Fruit fly (Drosophila melanogaster) whole organism, embryonic: ENCODE measurements around the gene CG7906.

Experiments
- Asciz ChIP-seq: fragments of 200-800 bp; sonication (Bioruptor generic); optimal IDR thresholded peaks from 2 replicates; lab custom pipeline; 2017; ENCODE audit warnings: missing biosample characterization, mild to moderate bottlenecking, missing genetic modification characterization, missing genetic modification reagents
- CG11398 ChIP-seq: fragments of 200-800 bp; sonication (Bioruptor generic); optimal IDR thresholded peaks from 2 replicates; lab custom pipeline; 2016; ENCODE audit warnings: missing biosample characterization, missing genetic modification characterization
- CG15011 ChIP-seq: fragments of 200-800 bp; sonication (Bioruptor generic); optimal IDR thresholded peaks from 3 replicates; lab custom pipeline; 2018; ENCODE audit warnings: missing biosample characterization, mild to moderate bottlenecking, missing genetic modification characterization
- CG17802 ChIP-seq: fragments of 200-800 bp; sonication (Bioruptor generic); optimal IDR thresholded peaks from 2 replicates; lab custom pipeline; 2018; ENCODE audit warnings: missing biosample characterization, mild to moderate bottlenecking, missing genetic modification characterization, moderate library complexity
- CG2120 ChIP-seq: fragments of 200-800 bp; sonication (Bioruptor generic); optimal IDR thresholded peaks from 3 replicates; lab custom pipeline; 2016; ENCODE audit warnings: missing biosample characterization, missing genetic modification characterization
- CG2889 ChIP-seq: fragments of 200-800 bp; sonication (Bioruptor generic); IDR thresholded peaks from 3 replicates; pipeline ENCODE4 v1.3.6; 2022; ENCODE audit warnings: missing biosample characterization, missing genetic modification characterization
- CG30403 ChIP-seq: fragments of 200-800 bp; sonication (Bioruptor generic); optimal IDR thresholded peaks from 3 replicates; lab custom pipeline; 2016; ENCODE audit warnings: missing biosample characterization, missing genetic modification characterization
- CG4360 ChIP-seq: fragments of 200-800 bp; sonication (Bioruptor generic); IDR thresholded peaks from 2 replicates; pipeline ENCODE4 v1.3.6; 2022; ENCODE audit warnings: missing biosample characterization, missing genetic modification characterization
- CG43689 ChIP-seq: fragments of 200-800 bp; sonication (Bioruptor generic); IDR thresholded peaks from 2 replicates; pipeline ENCODE4 v1.3.6; 2022; ENCODE audit warnings: missing biosample characterization, missing genetic modification characterization
- CG5180 ChIP-seq: fragments of 200-800 bp; sonication (Bioruptor generic); optimal IDR thresholded peaks from 3 replicates; lab custom pipeline; 2017; ENCODE audit warnings: missing biosample characterization, missing genetic modification characterization, mild to moderate bottlenecking, moderate library complexity, missing genetic modification reagents
- CG6272 ChIP-seq: fragments of 200-800 bp; sonication (Bioruptor generic); IDR thresholded peaks from 2 replicates; pipeline ENCODE4 v1.3.6; 2022; ENCODE audit warnings: missing biosample characterization, missing genetic modification characterization
- CG7357 ChIP-seq: fragments of 200-800 bp; sonication (Bioruptor generic); IDR thresholded peaks from 3 replicates; pipeline ENCODE4 v1.3.6; 2022; ENCODE audit warnings: missing biosample characterization, missing genetic modification characterization
- D19B ChIP-seq: fragments of 200-800 bp; sonication (Bioruptor generic); optimal IDR thresholded peaks from 2 replicates; lab custom pipeline; 2017; ENCODE audit warnings: missing biosample characterization, mild to moderate bottlenecking, missing genetic modification characterization
- Deaf1 ChIP-seq: fragments of 200-800 bp; optimal IDR thresholded peaks from 3 replicates; lab custom pipeline; 2019; ENCODE audit warnings: missing biosample characterization, mild to moderate bottlenecking, missing genetic modification characterization, moderate library complexity
- Gug ChIP-seq: fragments of 200-800 bp; sonication (Bioruptor generic); IDR thresholded peaks from 4 replicates; pipeline ENCODE4 v1.3.6; 2022; ENCODE audit warnings: missing biosample characterization, missing genetic modification characterization
- MBD-R2 ChIP-seq: fragments of 200-800 bp; sonication (Bioruptor generic); IDR thresholded peaks from 2 replicates; pipeline ENCODE4 v1.3.6; 2022; ENCODE audit warnings: missing biosample characterization, missing genetic modification characterization
- Meics ChIP-seq: fragments of 200-800 bp; sonication (Bioruptor generic); optimal IDR thresholded peaks from 2 replicates; lab custom pipeline; 2017; ENCODE audit warnings: missing biosample characterization, mild to moderate bottlenecking, missing genetic modification characterization
- Nf-YB ChIP-seq: fragments of 200-800 bp; sonication (Bioruptor generic); optimal IDR thresholded peaks from 3 replicates; lab custom pipeline; 2019; ENCODE audit warnings: missing biosample characterization, mild to moderate bottlenecking, missing genetic modification characterization, moderate library complexity
- Nf-YC ChIP-seq: fragments of 200-800 bp; optimal IDR thresholded peaks from 3 replicates; lab custom pipeline; 2019; ENCODE audit warnings: missing biosample characterization, mild to moderate bottlenecking, missing genetic modification characterization, moderate library complexity
- Ptx1 ChIP-seq: fragments of 200-800 bp; sonication (Bioruptor generic); IDR thresholded peaks from 2 replicates; pipeline ENCODE4 v1.3.6; 2022; ENCODE audit warnings: missing biosample characterization, missing genetic modification characterization
- Rx ChIP-seq: fragments of 200-800 bp; sonication (Bioruptor generic); IDR thresholded peaks from 2 replicates; pipeline ENCODE4 v1.3.6; 2022; ENCODE audit warnings: missing biosample characterization, missing genetic modification characterization
- Sox102F ChIP-seq: fragments of 200-800 bp; sonication (Bioruptor generic); optimal IDR thresholded peaks from 2 replicates; lab custom pipeline; 2018; ENCODE audit warnings: missing biosample characterization, mild to moderate bottlenecking, missing genetic modification characterization, moderate library complexity
- Trl ChIP-seq, 3 experiments: fragments of >200 bp in 2 of 3; fragments of 200-800 bp in 1 of 3; sonication (Bioruptor generic) in 1 of 3; optimal IDR thresholded peaks; 2 replicates in 1 of 3; 3 replicates in 2 of 3; lab custom pipeline; 2016 to 2017; ENCODE audit warnings: missing biosample characterization in 1 of 3, missing genetic modification characterization in 1 of 3
- abd-A ChIP-seq: fragments of 200-800 bp; sonication (Bioruptor generic); optimal IDR thresholded peaks from 3 replicates; lab custom pipeline; 2019; ENCODE audit warnings: missing biosample characterization, mild to moderate bottlenecking, missing genetic modification characterization, moderate library complexity
- cas ChIP-seq: fragments of 200-800 bp; sonication (Bioruptor generic); IDR thresholded peaks from 2 replicates; pipeline ENCODE4 v1.3.6; 2022; ENCODE audit warnings: missing biosample characterization, missing genetic modification characterization
- chinmo ChIP-seq: fragments of 200-800 bp; sonication (Bioruptor generic); IDR thresholded peaks from 4 replicates; pipeline ENCODE4 v1.3.6; 2022; ENCODE audit warnings: missing biosample characterization, missing genetic modification characterization; ENCODE audit not compliant: partially characterized antibody
- exex ChIP-seq: fragments of 200-800 bp; sonication (Bioruptor generic); optimal IDR thresholded peaks from 4 replicates; lab custom pipeline; 2018; ENCODE audit warnings: missing biosample characterization, mild to moderate bottlenecking, missing genetic modification characterization, moderate library complexity
- fd3F ChIP-seq: fragments of 200-800 bp; sonication (Bioruptor generic); optimal IDR thresholded peaks from 2 replicates; lab custom pipeline; 2018; ENCODE audit warnings: missing biosample characterization, mild to moderate bottlenecking, missing genetic modification characterization, moderate library complexity
- grn ChIP-seq: fragments of 200-800 bp; sonication (Bioruptor generic); optimal IDR thresholded peaks from 3 replicates; lab custom pipeline; 2017; ENCODE audit warnings: missing biosample characterization, missing genetic modification characterization
- gsb-n ChIP-seq: fragments of 200-800 bp; sonication (Bioruptor generic); optimal IDR thresholded peaks from 3 replicates; lab custom pipeline; 2018; ENCODE audit warnings: missing biosample characterization, mild to moderate bottlenecking, missing genetic modification characterization
- hbn ChIP-seq: fragments of 200-800 bp; sonication (Bioruptor generic); IDR thresholded peaks from 2 replicates; pipeline ENCODE4 v1.3.6; 2022; ENCODE audit warnings: missing biosample characterization, missing genetic modification characterization; ENCODE audit not compliant: partially characterized antibody
- ind ChIP-seq: fragments of 200-800 bp; sonication (Bioruptor generic); optimal IDR thresholded peaks from 3 replicates; lab custom pipeline; 2016; ENCODE audit warnings: missing biosample characterization, missing genetic modification characterization
- ken ChIP-seq: fragments of 200-800 bp; sonication (Bioruptor generic); IDR thresholded peaks from 3 replicates; pipeline ENCODE4 v1.3.6; 2022; ENCODE audit warnings: missing biosample characterization, missing genetic modification characterization
- knrl ChIP-seq: fragments of 200-800 bp; sonication (Bioruptor generic); IDR thresholded peaks from 3 replicates; pipeline ENCODE4 v1.3.6; 2022; ENCODE audit warnings: missing biosample characterization, missing genetic modification characterization; ENCODE audit not compliant: partially characterized antibody
- nerfin-1 ChIP-seq: fragments of 200-800 bp; sonication (Bioruptor generic); optimal IDR thresholded peaks from 3 replicates; lab custom pipeline; 2019; ENCODE audit warnings: missing biosample characterization, mild to moderate bottlenecking, missing genetic modification characterization, moderate library complexity
- prd ChIP-seq, 3 experiments: fragments of >200 bp in 2 of 3; fragments of 200-800 bp in 1 of 3; sonication (Bioruptor generic) in 1 of 3; optimal IDR thresholded peaks in 2 of 3; IDR thresholded peaks in 1 of 3; 2 replicates in 2 of 3; 3 replicates in 1 of 3; pipeline versions ENCODE4 v1.3.6 to Lab custom; 2017 to 2022; ENCODE audit warnings: missing biosample characterization in 1 of 3, missing genetic modification characterization in 1 of 3
- pzg ChIP-seq: fragments of 200-800 bp; sonication (Bioruptor generic); optimal IDR thresholded peaks from 3 replicates; lab custom pipeline; 2018; ENCODE audit warnings: missing biosample characterization, mild to moderate bottlenecking, missing genetic modification characterization, moderate library complexity
- sd ChIP-seq: fragments of 200-800 bp; sonication (Bioruptor generic); optimal IDR thresholded peaks from 3 replicates; lab custom pipeline; 2018; ENCODE audit warnings: missing biosample characterization, mild to moderate bottlenecking, missing genetic modification characterization, moderate library complexity
- seq ChIP-seq: fragments of 200-800 bp; sonication (Bioruptor generic); IDR thresholded peaks from 2 replicates; pipeline ENCODE4 v1.3.6; 2022; ENCODE audit warnings: missing biosample characterization, missing genetic modification characterization
- tap ChIP-seq: fragments of 200-800 bp; optimal IDR thresholded peaks from 3 replicates; lab custom pipeline; 2019; ENCODE audit warnings: missing biosample characterization, mild to moderate bottlenecking, missing genetic modification characterization, moderate library complexity
- tio ChIP-seq: fragments of 200-800 bp; sonication (Bioruptor generic); optimal IDR thresholded peaks from 2 replicates; lab custom pipeline; 2017; ENCODE audit warnings: missing biosample characterization, missing genetic modification characterization, inconsistent platforms
- tll ChIP-seq, 2 experiments: fragments of 200-800 bp in 1 of 2; fragments of >200 bp in 1 of 2; sonication (Bioruptor generic) in 1 of 2; optimal IDR thresholded peaks; 2 replicates each; lab custom pipeline; 2017 to 2019; ENCODE audit warnings: missing biosample characterization in 2 of 2, missing genetic modification characterization in 2 of 2, mild to moderate bottlenecking in 1 of 2, moderate library complexity in 1 of 2
- wdn ChIP-seq: fragments of 200-800 bp; sonication (Bioruptor generic); IDR thresholded peaks from 2 replicates; pipeline ENCODE4 v1.3.6; 2022; ENCODE audit warnings: missing biosample characterization, missing genetic modification characterization
- yki ChIP-seq: fragments of >200 bp; optimal IDR thresholded peaks from 3 replicates; lab custom pipeline; 2018

The CG7906 gene

dm6 chr3L:14204659-14205568 lies 31.5 kb upstream of the CG7906 start (continued):
- TF ChIP-seq prd (optimal IDR thresholded peaks at IDR 0.05; lab: Kevin White, UChicago) (no peak), prd (GFP tag; IDR thresholded peaks at IDR 0.05; lab: Robert Waterston, UW) (no peak), Sox102F (GFP tag; lab: Kevin White, UChicago) (peak; percentile 62), nerfin-1 (tag; lab: Kevin White, UChicago) (peak; percentile 30)

DNA sequence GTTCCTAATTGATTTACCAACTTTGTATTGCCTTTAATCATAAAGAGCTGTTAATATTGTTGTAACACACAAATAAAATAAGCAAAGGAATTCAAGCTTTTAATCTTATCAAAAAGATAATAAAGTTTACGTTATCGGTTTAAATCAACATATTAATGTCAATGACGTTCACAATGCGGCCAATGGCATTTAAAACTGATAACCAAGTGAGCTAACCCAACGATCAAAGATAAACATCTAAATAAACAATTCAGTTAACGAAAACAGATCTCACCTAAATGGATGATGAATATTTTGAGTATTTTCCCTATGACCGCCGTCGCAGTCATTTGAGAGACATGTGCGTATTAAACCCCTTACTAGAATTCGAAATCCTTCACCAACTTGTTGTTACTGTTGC lies 29.1 kb upstream of the CG7906 start:
- peak; percentile 40 for TF ChIP-seq Nf-YB (GFP tag; lab: Kevin White, UChicago)
- peak; percentile 55 for TF ChIP-seq exex (tag; lab: Kevin White, UChicago)
- peak; percentile 80 for TF ChIP-seq grn (GFP tag; lab: Kevin White, UChicago)
- TF ChIP-seq Nf-YC, result peak; percentile 42
- TF ChIP-seq CG30403 (GFP tag; lab: Kevin White, UChicago), result no peak
- TF ChIP-seq sd (tag; lab: Kevin White, UChicago), result peak; percentile 67
- TF ChIP-seq pzg, result no peak

DNA sequence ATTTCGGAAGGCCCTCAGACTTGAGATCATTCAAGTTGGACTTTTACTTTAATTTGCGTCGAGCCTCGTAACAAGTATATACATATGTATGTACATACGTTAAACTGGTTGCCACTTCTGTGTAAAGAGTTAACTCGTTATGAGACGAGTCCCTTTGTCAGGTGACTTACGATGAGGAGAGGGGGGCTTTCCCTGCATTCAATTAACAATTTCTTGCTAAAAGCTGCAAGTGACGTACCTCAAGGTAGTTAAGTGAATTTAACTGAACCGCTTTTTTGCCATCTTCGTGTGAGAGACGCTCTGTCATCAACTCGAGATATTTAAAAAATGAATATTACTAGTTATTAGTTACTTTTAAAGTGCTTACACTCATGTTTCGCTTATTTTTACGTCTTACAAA lies 27.5 kb upstream of the CG7906 start:
- TF ChIP-seq hbn (GFP tag; lab: Robert Waterston, UW) (no peak), chinmo (GFP tag; lab: Robert Waterston, UW) (no peak), abd-A (tag; lab: Kevin White, UChicago) (no peak), CG11398 (GFP tag; lab: Kevin White, UChicago) (no peak), knrl (no peak), CG6272 (GFP tag; lab: Robert Waterston, UW) (no peak), CG7357 (GFP tag; lab: Robert Waterston, UW) (no peak), tio (GFP tag; lab: Kevin White, UChicago) (no peak), CG15011 (GFP tag; lab: Kevin White, UChicago) (no peak), CG17802 (tag; lab: Kevin White, UChicago) (no peak), tap (tag; lab: Kevin White, UChicago) (no peak), yki (lab: Kevin White, UChicago) (no peak), ken (GFP tag; lab: Robert Waterston, UW) (no peak), seq (no peak), Deaf1 (tag; lab: Kevin White, UChicago) (no peak), ind (GFP tag; lab: Kevin White, UChicago) (no peak), cas (GFP tag; lab: Robert Waterston, UW) (no peak)

dm6 chr3L:14211616-14212015 lies 24.8 kb upstream of the CG7906 start:
- TF ChIP-seq Trl (optimal IDR thresholded peaks at IDR 0.05; lab: Kevin White, UChicago) (no peak), Trl (GFP tag; optimal IDR thresholded peaks at IDR 0.05; lab: Kevin White, UChicago) (no peak), D19B (GFP tag; lab: Kevin White, UChicago) (no peak), Ptx1 (GFP tag; lab: Robert Waterston, UW) (no peak), CG5180 (no peak), tll (GFP tag; optimal IDR thresholded peaks at IDR 0.05; lab: Kevin White, UChicago) (peak in 1 of 2 experiments; percentile 70), Meics (GFP tag; lab: Kevin White, UChicago) (no peak), CG2889 (GFP tag; lab: Robert Waterston, UW) (no peak), CG4360 (peak; percentile 41; the same call in 1 of the 2 replicates), CG2120 (GFP tag; lab: Kevin White, UChicago) (no peak), abd-A (tag; lab: Kevin White, UChicago) (no peak), CG43689 (GFP tag; lab: Robert Waterston, UW) (no peak), Gug (GFP tag; lab: Robert Waterston, UW) (no peak), wdn (no peak), Asciz (no peak), MBD-R2 (GFP tag; lab: Robert Waterston, UW) (no peak), fd3F (no peak), Rx (GFP tag; lab: Robert Waterston, UW) (no peak), gsb-n (tag; lab: Kevin White, UChicago) (no peak)
